Worm (Caenorhabditis elegans) whole organism, L1 larva: Measurements from ENCODE around the gene ptr-16.

ENCODE experiments used
- C04F5.9 ChIP-seq: sonication (generic microtip); optimal IDR thresholded peaks from 2 replicates; lab custom pipeline; 2016; ENCODE audit warnings: missing genetic modification characterization, missing compliant biosample characterization
- C16A3.4 ChIP-seq: fragments of 150-350 bp; optimal IDR thresholded peaks from 2 replicates; lab custom pipeline; 2014; ENCODE audit warnings: missing biosample characterization, missing genetic modification characterization
- Y116A8C.19 ChIP-seq: sonication (generic microtip); optimal IDR thresholded peaks from 2 replicates; lab custom pipeline; 2016; ENCODE audit warnings: missing compliant biosample characterization, missing genetic modification characterization, borderline replicate concordance
- aha-1 ChIP-seq: fragments of 150-350 bp; optimal IDR thresholded peaks from 2 replicates; lab custom pipeline; 2014; ENCODE audit warnings: missing biosample characterization, missing genetic modification characterization
- aly-2 ChIP-seq: fragments of 150-350 bp; optimal IDR thresholded peaks from 2 replicates; lab custom pipeline; 2014; ENCODE audit warnings: missing biosample characterization, missing genetic modification characterization
- ama-1 ChIP-seq: fragments of 150-350 bp; optimal IDR thresholded peaks from 2 replicates; lab custom pipeline; 2014
- blmp-1 ChIP-seq: fragments of 150-350 bp; optimal IDR thresholded peaks from 2 replicates; lab custom pipeline; 2014; ENCODE audit warnings: missing biosample characterization, missing genetic modification characterization
- ceh-63 ChIP-seq: fragments of 200-800 bp; sonication (Bioruptor generic); optimal IDR thresholded peaks from 2 replicates; lab custom pipeline; 2018; ENCODE audit warnings: mild to moderate bottlenecking, missing genetic modification characterization, missing compliant biosample characterization
- ceh-82 ChIP-seq, 3 experiments: fragments of 150-350 bp in 1 of 3; sonication (generic microtip) in 2 of 3; optimal IDR thresholded peaks; 2 replicates each; lab custom pipeline; 2014 to 2017; ENCODE audit warnings: missing biosample characterization in 3 of 3, missing genetic modification characterization in 3 of 3
- ceh-90 ChIP-seq: sonication (generic microtip); optimal IDR thresholded peaks from 2 replicates; lab custom pipeline; 2016; ENCODE audit warnings: missing genetic modification characterization, missing compliant biosample characterization
- dpl-1 ChIP-seq, 3 experiments: fragments of 150-350 bp in 2 of 3; sonication (generic microtip) in 1 of 3; optimal IDR thresholded peaks; 2 replicates each; lab custom pipeline; 2014 to 2017; ENCODE audit warnings: missing biosample characterization in 3 of 3, missing genetic modification characterization in 3 of 3, missing genetic modification reagents in 3 of 3
- efl-1 ChIP-seq, 4 experiments: fragments of 150-350 bp; optimal IDR thresholded peaks in 3 of 4; peaks in 1 of 4; 1 replicate in 1 of 4; 2 replicates in 3 of 4; lab custom pipeline; 2014; ENCODE audit warnings: missing biosample characterization in 2 of 4, missing genetic modification characterization in 2 of 4, missing genetic modification reagents in 2 of 4
- efl-3 ChIP-seq: fragments of 200-800 bp; sonication (Bioruptor generic); optimal IDR thresholded peaks from 2 replicates; lab custom pipeline; 2018; ENCODE audit warnings: mild to moderate bottlenecking, missing genetic modification characterization, missing compliant biosample characterization
- egl-13 ChIP-seq: sonication (generic microtip); optimal IDR thresholded peaks from 2 replicates; lab custom pipeline; 2016; ENCODE audit warnings: missing genotype, missing genetic modification reagents, missing genetic modification characterization, missing compliant biosample characterization
- elt-2 ChIP-seq: sonication (generic microtip); optimal IDR thresholded peaks from 2 replicates; lab custom pipeline; 2016; ENCODE audit warnings: missing genetic modification characterization, mild to moderate bottlenecking, inconsistent platforms, missing compliant biosample characterization, missing genetic modification reagents
- elt-3 ChIP-seq, 6 experiments: fragments of 150-350 bp in 1 of 6; sonication (generic microtip); optimal IDR thresholded peaks; 2 replicates each; lab custom pipeline; 2017 to 2018; ENCODE audit warnings: missing biosample characterization in 6 of 6, missing genetic modification characterization in 6 of 6, inconsistent platforms in 1 of 6
- ets-5 ChIP-seq: fragments of 200-800 bp; sonication (Bioruptor generic); IDR thresholded peaks from 2 replicates; pipeline ENCODE4 v1.3.6; 2022; ENCODE audit warnings: missing genetic modification characterization, missing compliant biosample characterization
- fkh-4 ChIP-seq: sonication (generic microtip); optimal IDR thresholded peaks from 2 replicates; lab custom pipeline; 2016; ENCODE audit warnings: missing compliant biosample characterization, missing genetic modification characterization, borderline replicate concordance
- fkh-8 ChIP-seq: sonication (generic microtip); optimal IDR thresholded peaks from 2 replicates; lab custom pipeline; 2016; ENCODE audit warnings: mild to moderate bottlenecking, missing genetic modification characterization, missing compliant biosample characterization
- fos-1 ChIP-seq: fragments of 150-350 bp; optimal IDR thresholded peaks from 2 replicates; lab custom pipeline; 2014; ENCODE audit warnings: missing biosample characterization, missing genetic modification characterization
- grh-1 ChIP-seq: fragments of 200-800 bp; sonication (Bioruptor generic); IDR thresholded peaks from 2 replicates; pipeline ENCODE4 v1.3.6; 2022; ENCODE audit warnings: missing genetic modification reagents, missing genetic modification characterization, missing compliant biosample characterization
- hlh-4 ChIP-seq: sonication (generic microtip); optimal IDR thresholded peaks from 2 replicates; lab custom pipeline; 2016; ENCODE audit warnings: mild to moderate bottlenecking, missing genetic modification characterization, missing compliant biosample characterization
- hpl-2 ChIP-seq: fragments of 150-350 bp; optimal IDR thresholded peaks from 2 replicates; lab custom pipeline; 2014; ENCODE audit warnings: missing biosample characterization, missing genetic modification reagents, missing genetic modification characterization
- isw-1 ChIP-seq: fragments of 200-800 bp; sonication (Bioruptor generic); IDR thresholded peaks from 2 replicates; pipeline ENCODE4 v1.3.6; 2022; ENCODE audit warnings: missing genetic modification characterization, missing compliant biosample characterization
- jun-1 ChIP-seq: fragments of 150-350 bp; optimal IDR thresholded peaks from 2 replicates; lab custom pipeline; 2014; ENCODE audit warnings: missing biosample characterization, missing genetic modification reagents, missing genetic modification characterization
- lin-14 ChIP-seq: fragments of 200-800 bp; sonication (Bioruptor generic); optimal IDR thresholded peaks from 2 replicates; lab custom pipeline; 2018; ENCODE audit warnings: mild to moderate bottlenecking, missing genetic modification characterization, moderate library complexity, missing compliant biosample characterization
- lin-15B ChIP-seq: fragments of 150-350 bp; sonication (generic microtip); optimal IDR thresholded peaks from 3 replicates; lab custom pipeline; 2014; ENCODE audit warnings: missing biosample characterization, missing genetic modification characterization
- lin-35 ChIP-seq, 2 experiments: fragments of 150-350 bp; optimal IDR thresholded peaks; 2 replicates each; lab custom pipeline; 2014; ENCODE audit warnings: missing biosample characterization in 2 of 2, missing genetic modification characterization in 2 of 2, missing genetic modification reagents in 2 of 2
- mep-1 ChIP-seq: fragments of 150-350 bp; optimal IDR thresholded peaks from 2 replicates; lab custom pipeline; 2014; ENCODE audit warnings: missing biosample characterization, missing genetic modification characterization
- nhr-12 ChIP-seq: sonication (generic microtip); optimal IDR thresholded peaks from 2 replicates; lab custom pipeline; 2017; ENCODE audit warnings: missing biosample characterization, missing genetic modification characterization
- nhr-19 ChIP-seq: fragments of 200-800 bp; sonication (Bioruptor generic); conservative IDR thresholded peaks from 2 replicates; pipeline ENCODE4 v1.3.6; 2022; ENCODE audit warnings: missing genetic modification characterization, missing compliant biosample characterization
- nhr-20 ChIP-seq: sonication (generic microtip); optimal IDR thresholded peaks from 2 replicates; lab custom pipeline; 2016; ENCODE audit warnings: mild to moderate bottlenecking, missing genetic modification characterization, missing compliant biosample characterization
- nhr-237 ChIP-seq: fragments of 150-350 bp; optimal IDR thresholded peaks from 2 replicates; lab custom pipeline; 2014; ENCODE audit warnings: missing biosample characterization, missing genetic modification characterization
- nhr-28 ChIP-seq: fragments of 150-350 bp; optimal IDR thresholded peaks from 2 replicates; lab custom pipeline; 2014; ENCODE audit warnings: missing biosample characterization, missing genetic modification characterization
- nhr-47 ChIP-seq: sonication (generic microtip); optimal IDR thresholded peaks from 2 replicates; lab custom pipeline; 2016; ENCODE audit warnings: mild to moderate bottlenecking, missing genetic modification characterization, moderate library complexity, missing compliant biosample characterization
- nhr-71 ChIP-seq: sonication (generic microtip); optimal IDR thresholded peaks from 2 replicates; lab custom pipeline; 2016; ENCODE audit warnings: mild to moderate bottlenecking, missing genetic modification characterization, moderate library complexity, missing compliant biosample characterization
- nhr-84 ChIP-seq: sonication (generic microtip); optimal IDR thresholded peaks from 2 replicates; lab custom pipeline; 2017; ENCODE audit warnings: missing biosample characterization, missing genetic modification characterization
- nhr-85 ChIP-seq: sonication (generic microtip); peaks from one replicate; lab custom pipeline; 2016; ENCODE audit warnings: missing genetic modification characterization, inconsistent platforms, missing compliant biosample characterization
- pag-3 ChIP-seq: sonication (generic microtip); optimal IDR thresholded peaks from 2 replicates; lab custom pipeline; 2017; ENCODE audit warnings: missing genetic modification characterization, mild to moderate bottlenecking, missing compliant biosample characterization, antibody characterized with exemption, borderline replicate concordance; ENCODE audit not compliant: insufficient read depth
- pax-3 ChIP-seq: fragments of 200-800 bp; sonication (Bioruptor generic); optimal IDR thresholded peaks from 2 replicates; lab custom pipeline; 2018; ENCODE audit warnings: mild to moderate bottlenecking, missing genetic modification characterization, moderate library complexity, missing compliant biosample characterization
- pqm-1 ChIP-seq: sonication (generic microtip); optimal IDR thresholded peaks from 3 replicates; lab custom pipeline; 2017; ENCODE audit warnings: missing biosample characterization, missing genetic modification characterization
- rnt-1 ChIP-seq: sonication (generic microtip); optimal IDR thresholded peaks from 2 replicates; lab custom pipeline; 2016; ENCODE audit warnings: mild to moderate bottlenecking, missing genetic modification characterization, moderate library complexity, missing compliant biosample characterization
- snu-23 ChIP-seq: sonication (generic microtip); optimal IDR thresholded peaks from 2 replicates; lab custom pipeline; 2016; ENCODE audit warnings: missing genetic modification characterization, missing compliant biosample characterization
- sptf-1 ChIP-seq: fragments of 150-350 bp; optimal IDR thresholded peaks from 2 replicates; lab custom pipeline; 2014; ENCODE audit warnings: missing biosample characterization, missing genetic modification characterization
- swsn-7 ChIP-seq: sonication (generic microtip); optimal IDR thresholded peaks from 2 replicates; lab custom pipeline; 2016; ENCODE audit warnings: missing genetic modification characterization, missing compliant biosample characterization
- tbx-2 ChIP-seq: sonication (generic microtip); optimal IDR thresholded peaks from 2 replicates; lab custom pipeline; 2016; ENCODE audit warnings: missing genetic modification characterization, missing compliant biosample characterization
- tlp-1 ChIP-seq: fragments of 150-350 bp; optimal IDR thresholded peaks from 2 replicates; lab custom pipeline; 2014; ENCODE audit warnings: missing biosample characterization, missing genetic modification characterization
- unc-130 ChIP-seq: fragments of 150-350 bp; optimal IDR thresholded peaks from 2 replicates; lab custom pipeline; 2017; ENCODE audit warnings: missing biosample characterization, missing genetic modification characterization, inconsistent platforms
- unc-62 ChIP-seq: fragments of 150-350 bp; optimal IDR thresholded peaks from 2 replicates; lab custom pipeline; 2014; ENCODE audit warnings: missing biosample characterization, missing genetic modification reagents, missing genetic modification characterization
- unc-86 ChIP-seq: sonication (generic microtip); optimal IDR thresholded peaks from 2 replicates; lab custom pipeline; 2016; ENCODE audit warnings: missing genetic modification characterization, missing compliant biosample characterization
- ztf-11 ChIP-seq, 2 experiments: sonication (generic microtip); optimal IDR thresholded peaks; 2 replicates each; lab custom pipeline; 2016 to 2017; ENCODE audit warnings: missing genetic modification characterization in 2 of 2, missing biosample characterization in 1 of 2, missing compliant biosample characterization in 1 of 2
- ztf-4 ChIP-seq: fragments of 150-350 bp; optimal IDR thresholded peaks from 2 replicates; lab custom pipeline; 2014; ENCODE audit warnings: missing biosample characterization, missing genetic modification characterization

The ptr-16 gene

ce11 chrV:1155914-1156313, 9.6 kb upstream of the ptr-16 start, which contains the start of gene cmd-1:
TSS of gene cmd-1 (plus strand) at chrV:1156271.
- TF ChIP-seq pqm-1 (tag; lab: Kevin White, UChicago) (no peak), nhr-47 (tag; lab: Kevin White, UChicago) (no peak), Y116A8C.19 (tag; lab: Kevin White, UChicago) (no peak), ztf-4 (tag; lab: Kevin White, UChicago) (peak; percentile 21), fos-1 (tag; lab: Kevin White, UChicago) (peak; percentile 9), nhr-20 (tag; lab: Kevin White, UChicago) (peak; percentile 54), unc-62 (GFP tag; lab: Kevin White, UChicago) (no peak), mep-1 (tag; lab: Kevin White, UChicago) (peak; percentile 2), grh-1 (no peak), isw-1 (no peak), lin-15B (tag; lab: Kevin White, UChicago) (no peak), tbx-2 (tag; lab: Kevin White, UChicago) (no peak), tlp-1 (tag; lab: Kevin White, UChicago) (no peak), efl-1 (optimal IDR thresholded peaks at IDR 0.05; lab: Kevin White, UChicago) (no peak), efl-1 (GFP tag; optimal IDR thresholded peaks at IDR 0.05 in 1 of 2; lab: Kevin White, UChicago) (no peak), nhr-237 (tag; lab: Kevin White, UChicago) (no peak), pax-3 (tag; lab: Kevin White, UChicago) (no peak), ceh-90 (tag; lab: Kevin White, UChicago) (no peak), nhr-84 (no peak), fkh-8 (tag; lab: Kevin White, UChicago) (no peak), snu-23 (GFP tag; lab: Kevin White, UChicago) (peak; percentile 18), dpl-1 (GFP tag; optimal IDR thresholded peaks at IDR 0.05; lab: Kevin White, UChicago) (no peak), swsn-7 (tag; lab: Kevin White, UChicago) (no peak), aha-1 (tag; lab: Kevin White, UChicago) (no peak), nhr-28 (tag; lab: Kevin White, UChicago) (no peak), blmp-1 (peak; percentile 75), pag-3 (tag; lab: Kevin White, UChicago) (no peak), egl-13 (tag; lab: Kevin White, UChicago) (no peak), ztf-11 (tag; optimal IDR thresholded peaks at IDR 0.05; lab: Kevin White, UChicago) (no peak), elt-2 (tag; lab: Kevin White, UChicago) (peak; percentile 5), C16A3.4 (tag; lab: Kevin White, UChicago) (no peak), hlh-4 (tag; lab: Kevin White, UChicago) (no peak), aly-2 (tag; lab: Kevin White, UChicago) (no peak), rnt-1 (tag; lab: Kevin White, UChicago) (no peak), ama-1 (lab: Kevin White, UChicago) (no peak), ceh-82 (tag; optimal IDR thresholded peaks at IDR 0.05; lab: Kevin White, UChicago) (no peak), elt-3 (tag; optimal IDR thresholded peaks at IDR 0.05; lab: Kevin White, UChicago) (peak in 2 of 6 experiments; percentile 13 to 69), lin-14 (GFP tag; lab: Kevin White, UChicago) (peak; percentile 78), sptf-1 (tag; lab: Kevin White, UChicago) (no peak), unc-130 (tag; lab: Kevin White, UChicago) (no peak), hpl-2 (GFP tag; lab: Kevin White, UChicago) (no peak), C04F5.9 (tag; lab: Kevin White, UChicago) (no peak), unc-86 (no peak), nhr-19 (GFP tag; lab: Robert Waterston, UW) (no peak), nhr-71 (tag; lab: Kevin White, UChicago) (peak; percentile 26), fkh-4 (tag; lab: Kevin White, UChicago) (no peak), ceh-63 (GFP tag; lab: Kevin White, UChicago) (no peak), jun-1 (tag; lab: Kevin White, UChicago) (peak; percentile 10), efl-3 (GFP tag; lab: Kevin White, UChicago) (no peak), lin-35 (GFP tag; optimal IDR thresholded peaks at IDR 0.05; lab: Kevin White, UChicago) (peak in 1 of 2 experiments; percentile 27), nhr-12 (tag; lab: Kevin White, UChicago) (no peak), nhr-85 (tag; lab: Kevin White, UChicago) (peak; percentile 59), ets-5 (GFP tag; lab: Robert Waterston, UW) (no peak)
